Worm (Caenorhabditis elegans): ENCODE results near the gene F15B10.3.

DNA sequence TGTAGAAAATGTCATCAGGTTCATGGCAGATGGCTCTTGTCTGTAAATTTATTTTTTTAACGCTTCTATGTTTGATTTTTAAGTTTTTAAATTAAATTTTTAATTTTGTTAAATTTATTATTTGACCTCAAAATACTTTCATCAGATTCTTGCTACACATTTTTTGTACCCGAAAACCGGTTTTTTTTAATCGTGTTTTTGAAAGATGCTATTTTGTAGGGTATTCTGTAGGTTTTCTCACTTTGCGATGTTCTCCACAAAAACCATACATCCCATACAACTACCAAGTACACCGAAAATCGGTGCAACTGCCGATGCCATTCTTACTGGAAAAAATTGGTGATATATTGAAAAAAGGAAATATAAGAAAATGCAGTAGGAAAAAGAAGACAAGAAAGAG is 3.4 kb downstream of the F15B10.3 start, which contains the start of gene nstp-2:
- TF ChIP-seq D2030.7 (GFP tag; IDR thresholded peaks at IDR 0.05) = no peak
- no peak for TF ChIP-seq lsl-1 (GFP tag; optimal IDR thresholded peaks at IDR 0.05)

Measured in whole organism, young adult.